Fruit fly (Drosophila melanogaster): ENCODE results near the gene plh.

plh gene

DNA sequence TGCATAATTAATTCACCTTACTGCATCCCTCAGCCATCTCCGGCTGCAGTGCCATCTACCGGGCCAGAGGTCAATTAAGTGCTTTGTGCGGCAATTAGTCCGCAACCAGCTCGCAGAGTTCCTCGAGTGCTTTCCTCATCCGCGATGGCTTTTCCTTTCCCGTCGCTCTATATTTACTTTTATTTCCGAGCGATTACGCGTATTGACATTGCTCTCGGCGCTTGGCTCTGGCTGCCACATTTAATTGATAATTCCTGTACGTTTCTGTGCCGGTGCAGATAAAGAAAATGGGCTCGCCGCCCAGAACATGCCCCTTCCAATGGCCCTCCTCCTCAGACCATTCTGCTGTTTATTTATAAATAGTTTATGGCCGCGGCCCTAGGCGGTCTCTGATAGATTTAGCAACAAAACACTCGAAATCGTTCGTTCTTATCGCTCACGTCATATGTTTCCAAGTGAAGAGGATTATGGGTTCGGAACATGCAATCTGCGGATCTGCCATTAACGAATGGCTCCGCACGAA, 42.8 kb upstream of the plh start (continued):
- peak; percentile 53 for TF ChIP-seq kah (GFP tag; optimal IDR thresholded peaks at IDR 0.05)
- TF ChIP-seq CG8388 (GFP tag; optimal IDR thresholded peaks at IDR 0.05): peak; percentile 48
- no peak for TF ChIP-seq Bteb2 (GFP tag; optimal IDR thresholded peaks at IDR 0.05)
- TF ChIP-seq CG6854 (GFP tag; optimal IDR thresholded peaks at IDR 0.05): peak; percentile 15
- peak; percentile 77 for TF ChIP-seq grn (GFP tag; optimal IDR thresholded peaks at IDR 0.05)
- no peak for TF ChIP-seq ind (GFP tag; optimal IDR thresholded peaks at IDR 0.05)
- peak; percentile 47 for TF ChIP-seq CG4820 (GFP tag; optimal IDR thresholded peaks at IDR 0.05)
- no peak for TF ChIP-seq CG12155 (GFP tag; optimal IDR thresholded peaks at IDR 0.05)
- TF ChIP-seq caup (GFP tag; optimal IDR thresholded peaks at IDR 0.05; ENCODE audit: severe bottlenecking): peak; percentile 77
- TF ChIP-seq Adf1 (GFP tag; IDR thresholded peaks at IDR 0.05): peak; percentile 53; the same call in 1 of the 2 replicates
- no peak for TF ChIP-seq pita (GFP tag; optimal IDR thresholded peaks at IDR 0.05)
- TF ChIP-seq CG7556 (GFP tag; optimal IDR thresholded peaks at IDR 0.05): peak; percentile 73
- peak; percentile 39 for TF ChIP-seq pho (GFP tag; optimal IDR thresholded peaks at IDR 0.05)
- peak; percentile 50 for TF ChIP-seq Deaf1 (tag; optimal IDR thresholded peaks at IDR 0.05)
- TF ChIP-seq pnt (GFP tag; optimal IDR thresholded peaks at IDR 0.05): peak; percentile 54
- peak; percentile 95 for TF ChIP-seq CG15601 (tag; optimal IDR thresholded peaks at IDR 0.05)
- TF ChIP-seq gem (tag; optimal IDR thresholded peaks at IDR 0.05): peak; percentile 70
- no peak for TF ChIP-seq mld (GFP tag; IDR thresholded peaks at IDR 0.05; ENCODE audit: partially characterized antibody)
- TF ChIP-seq Ets65A (GFP tag): no peak
- peak; percentile 69; the same call in 1 of the 2 replicates for TF ChIP-seq ranshi (GFP tag; IDR thresholded peaks at IDR 0.05)
- peak; percentile 87 for TF ChIP-seq CG13123 (GFP tag; optimal IDR thresholded peaks at IDR 0.05)
- no peak for TF ChIP-seq Dfd (GFP tag; optimal IDR thresholded peaks at IDR 0.05)
- peak; percentile 12 to 64 for TF ChIP-seq Hr51 (GFP tag; optimal IDR thresholded peaks at IDR 0.05)
- peak; percentile 48 for TF ChIP-seq chn (GFP tag; optimal IDR thresholded peaks at IDR 0.05)
- TF ChIP-seq bcd (GFP tag; optimal IDR thresholded peaks at IDR 0.05): peak; percentile 57
- TF ChIP-seq CG1024 (GFP tag; IDR thresholded peaks at IDR 0.05): peak; percentile 83
- TF ChIP-seq Atf-2 (GFP tag; optimal IDR thresholded peaks at IDR 0.05): peak; percentile 61
- peak; percentile 16; the same call in 1 of the 2 replicates for TF ChIP-seq Dref (GFP tag; IDR thresholded peaks at IDR 0.05)
- peak; percentile 70 for TF ChIP-seq Antp (GFP tag; optimal IDR thresholded peaks at IDR 0.05)
- peak; percentile 79 for TF ChIP-seq gcm (GFP tag; optimal IDR thresholded peaks at IDR 0.05)
- TF ChIP-seq inv (GFP tag; IDR thresholded peaks at IDR 0.05; ENCODE audit: partially characterized antibody): no peak
- peak; percentile 70 for TF ChIP-seq CG12942 (GFP tag; optimal IDR thresholded peaks at IDR 0.05)
- TF ChIP-seq Oaz (GFP tag; IDR thresholded peaks at IDR 0.05): 0 out of 2 replicates have a peak, but pooled peaks have one; percentile 11
- TF ChIP-seq CG14441 (GFP tag; IDR thresholded peaks at IDR 0.05): peak; percentile 65
- TF ChIP-seq CG12391 (tag; optimal IDR thresholded peaks at IDR 0.05): peak; percentile 49
- peak; percentile 91 for TF ChIP-seq fd102C (GFP tag; optimal IDR thresholded peaks at IDR 0.05)
- TF ChIP-seq Jarid2 (GFP tag; optimal IDR thresholded peaks at IDR 0.05): peak; percentile 63
- peak; percentile 75; the same call in 1 of the 2 replicates for TF ChIP-seq stc (GFP tag; IDR thresholded peaks at IDR 0.05)
- peak; percentile 92 for TF ChIP-seq Xrp1 (GFP tag; IDR thresholded peaks at IDR 0.05)
- TF ChIP-seq bsh (GFP tag; optimal IDR thresholded peaks at IDR 0.05): peak in 1 of 2 experiments; percentile 88
- TF ChIP-seq Ptx1 (GFP tag; IDR thresholded peaks at IDR 0.05): peak; percentile 57; the same call in 1 of the 2 replicates
- TF ChIP-seq CG12769 (tag; optimal IDR thresholded peaks at IDR 0.05): peak; percentile 76
- no peak for TF ChIP-seq CG7963 (GFP tag; IDR thresholded peaks at IDR 0.05; ENCODE audit: partially characterized antibody)
- TF ChIP-seq CG13296 (GFP tag; optimal IDR thresholded peaks at IDR 0.05): peak; percentile 66
- TF ChIP-seq Hey (tag; optimal IDR thresholded peaks at IDR 0.05): peak; percentile 68
- TF ChIP-seq Myb (GFP tag; optimal IDR thresholded peaks at IDR 0.05): peak; percentile 47
- no peak for TF ChIP-seq zen2 (GFP tag; IDR thresholded peaks at IDR 0.05; ENCODE audit: partially characterized antibody)
- TF ChIP-seq CG1647 (GFP tag; optimal IDR thresholded peaks at IDR 0.05): peak; percentile 64
- TF ChIP-seq BtbVII (GFP tag; optimal IDR thresholded peaks at IDR 0.05): peak; percentile 81
- TF ChIP-seq Poxn (GFP tag; IDR thresholded peaks at IDR 0.05): no peak
